Fruit fly (Drosophila melanogaster) whole organism, embryonic: ENCODE data around the gene Trpgamma.

Experiments used
- Aef1 ChIP-seq: fragments of 200-800 bp; sonication (Bioruptor generic); IDR thresholded peaks from 3 replicates; pipeline ENCODE4 v1.3.6; 2022; ENCODE audit warnings: missing biosample characterization, missing genetic modification characterization
- Asciz ChIP-seq: fragments of 200-800 bp; sonication (Bioruptor generic); optimal IDR thresholded peaks from 2 replicates; lab custom pipeline; 2017; ENCODE audit warnings: missing biosample characterization, mild to moderate bottlenecking, missing genetic modification characterization, missing genetic modification reagents
- Bdp1 ChIP-seq: fragments of 200-800 bp; sonication (Bioruptor generic); optimal IDR thresholded peaks from 3 replicates; lab custom pipeline; 2016; ENCODE audit warnings: missing biosample characterization, missing genetic modification characterization
- CG10366 ChIP-seq: fragments of 200-800 bp; sonication (Bioruptor generic); IDR thresholded peaks from 2 replicates; pipeline ENCODE4 v1.3.6; 2022; ENCODE audit warnings: missing biosample characterization, missing genetic modification characterization
- CG10959 ChIP-seq: fragments of 200-800 bp; sonication (Bioruptor generic); IDR thresholded peaks from 2 replicates; pipeline ENCODE4 v1.3.6; 2022; ENCODE audit warnings: missing biosample characterization, missing genetic modification characterization
- CG12219 ChIP-seq: fragments of 200-800 bp; sonication (Bioruptor generic); optimal IDR thresholded peaks from 3 replicates; lab custom pipeline; 2018; ENCODE audit warnings: missing biosample characterization, mild to moderate bottlenecking, missing genetic modification characterization
- CG1233 ChIP-seq: fragments of 200-800 bp; sonication (Bioruptor generic); optimal IDR thresholded peaks from 4 replicates; lab custom pipeline; 2018; ENCODE audit warnings: missing biosample characterization, mild to moderate bottlenecking, missing genetic modification characterization
- CG13624 ChIP-seq: fragments of 200-800 bp; sonication (Bioruptor generic); optimal IDR thresholded peaks from 2 replicates; lab custom pipeline; 2016; ENCODE audit warnings: missing biosample characterization, missing genetic modification characterization
- CG1647 ChIP-seq: fragments of 200-800 bp; sonication (Bioruptor generic); optimal IDR thresholded peaks from 3 replicates; lab custom pipeline; 2016; ENCODE audit warnings: missing biosample characterization, missing genetic modification characterization
- CG16813 ChIP-seq: fragments of 200-800 bp; sonication (Bioruptor generic); IDR thresholded peaks from 3 replicates; pipeline ENCODE4 v1.3.6; 2022; ENCODE audit warnings: missing biosample characterization, missing genetic modification characterization; ENCODE audit not compliant: partially characterized antibody
- CG1792 ChIP-seq: fragments of 200-800 bp; sonication (Bioruptor generic); optimal IDR thresholded peaks from 2 replicates; lab custom pipeline; 2016; ENCODE audit warnings: missing biosample characterization, missing genetic modification characterization
- CG18476 ChIP-seq: fragments of 200-800 bp; sonication (Bioruptor generic); optimal IDR thresholded peaks from 2 replicates; lab custom pipeline; 2016; ENCODE audit warnings: missing biosample characterization, mild to moderate bottlenecking, missing genetic modification characterization
- CG3726 ChIP-seq: fragments of 200-800 bp; sonication (Bioruptor generic); IDR thresholded peaks from 3 replicates; pipeline ENCODE4, ENCODE4 v1.3.6; 2022; ENCODE audit warnings: missing biosample characterization, missing genetic modification characterization
- CG3995 ChIP-seq: fragments of 200-800 bp; sonication (Bioruptor generic); optimal IDR thresholded peaks from 3 replicates; lab custom pipeline; 2016; ENCODE audit warnings: missing biosample characterization, missing genetic modification characterization
- CG4328 ChIP-seq: fragments of 200-800 bp; sonication (Bioruptor generic); optimal IDR thresholded peaks from 3 replicates; lab custom pipeline; 2017; ENCODE audit warnings: missing biosample characterization, missing genetic modification reagents, missing genetic modification characterization
- CG6175 ChIP-seq: fragments of 200-800 bp; sonication (Bioruptor generic); IDR thresholded peaks from 3 replicates; pipeline ENCODE4 v1.3.6; 2022; ENCODE audit warnings: missing biosample characterization, missing genetic modification characterization
- CG6854 ChIP-seq: fragments of 200-800 bp; sonication (Bioruptor generic); optimal IDR thresholded peaks from 3 replicates; lab custom pipeline; 2017; ENCODE audit warnings: missing biosample characterization, mild to moderate bottlenecking, missing genetic modification characterization
- CG7372 ChIP-seq: fragments of 200-800 bp; sonication (Bioruptor generic); IDR thresholded peaks from 2 replicates; pipeline ENCODE4 v1.3.6; 2022; ENCODE audit warnings: missing biosample characterization, missing genetic modification characterization
- CG7745 ChIP-seq: fragments of 200-800 bp; sonication (Bioruptor generic); optimal IDR thresholded peaks from 2 replicates; lab custom pipeline; 2018; ENCODE audit warnings: missing biosample characterization, mild to moderate bottlenecking, missing genetic modification characterization, moderate library complexity
- CG7839 ChIP-seq: fragments of 200-800 bp; sonication (Bioruptor generic); optimal IDR thresholded peaks from 3 replicates; lab custom pipeline; 2018; ENCODE audit warnings: missing biosample characterization, mild to moderate bottlenecking, missing genetic modification characterization, moderate library complexity
- CG8924 ChIP-seq: fragments of 200-800 bp; optimal IDR thresholded peaks from 3 replicates; lab custom pipeline; 2019; ENCODE audit warnings: missing biosample characterization, mild to moderate bottlenecking, missing genetic modification characterization, moderate library complexity
- CG9437 ChIP-seq: fragments of 200-800 bp; sonication (Bioruptor generic); optimal IDR thresholded peaks from 2 replicates; lab custom pipeline; 2018; ENCODE audit warnings: missing biosample characterization, mild to moderate bottlenecking, missing genetic modification characterization
- CG9609 ChIP-seq: fragments of 200-800 bp; sonication (Bioruptor generic); optimal IDR thresholded peaks from 3 replicates; lab custom pipeline; 2016; ENCODE audit warnings: missing biosample characterization, missing genetic modification characterization
- CoRest ChIP-seq: fragments of 200-800 bp; sonication (Bioruptor generic); optimal IDR thresholded peaks from 3 replicates; lab custom pipeline; 2018; ENCODE audit warnings: missing biosample characterization, mild to moderate bottlenecking, missing genetic modification characterization, moderate library complexity
- Doc3 ChIP-seq: fragments of 200-800 bp; sonication (Bioruptor generic); IDR thresholded peaks from 3 replicates; pipeline ENCODE4 v1.3.6; 2022; ENCODE audit warnings: missing biosample characterization, missing genetic modification characterization; ENCODE audit not compliant: partially characterized antibody
- H15 ChIP-seq: fragments of 200-800 bp; sonication (Bioruptor generic); IDR thresholded peaks from 3 replicates; pipeline ENCODE4 v1.3.6; 2022; ENCODE audit warnings: missing biosample characterization, missing genetic modification characterization
- Hmx ChIP-seq: fragments of 200-800 bp; sonication (Bioruptor generic); optimal IDR thresholded peaks from 2 replicates; lab custom pipeline; 2016; ENCODE audit warnings: missing biosample characterization, missing genetic modification characterization
- Hr78 ChIP-seq, 2 experiments: fragments of 200-800 bp in 1 of 2; fragments of >200 bp in 1 of 2; sonication (Bioruptor generic) in 1 of 2; optimal IDR thresholded peaks; 2 replicates each; lab custom pipeline; 2017 to 2019; ENCODE audit warnings: missing biosample characterization in 2 of 2, missing genetic modification characterization in 2 of 2, mild to moderate bottlenecking in 1 of 2, moderate library complexity in 1 of 2
- Lhr ChIP-seq: fragments of 200-800 bp; sonication (Bioruptor generic); optimal IDR thresholded peaks from 3 replicates; lab custom pipeline; 2017; ENCODE audit warnings: mild to moderate bottlenecking, missing biosample characterization, missing genetic modification reagents, missing genetic modification characterization
- MESR4 ChIP-seq: fragments of 200-800 bp; sonication (Bioruptor generic); optimal IDR thresholded peaks from 2 replicates; lab custom pipeline; 2018; ENCODE audit warnings: missing biosample characterization, mild to moderate bottlenecking, missing genetic modification characterization, moderate library complexity
- Nf-YA ChIP-seq: fragments of 200-800 bp; sonication (Bioruptor generic); IDR thresholded peaks from 2 replicates; pipeline ENCODE4 v1.3.6; 2022; ENCODE audit warnings: missing biosample characterization, missing genetic modification characterization
- Optix ChIP-seq: fragments of 200-800 bp; sonication (Bioruptor generic); IDR thresholded peaks from 3 replicates; pipeline ENCODE4 v1.3.6; 2022; ENCODE audit warnings: missing biosample characterization, missing genetic modification characterization
- Pdp1 ChIP-seq, 2 experiments: fragments of 200-800 bp; sonication (Bioruptor generic); optimal IDR thresholded peaks; 3 replicates each; lab custom pipeline; 2016; ENCODE audit warnings: missing biosample characterization in 2 of 2, missing genetic modification characterization in 2 of 2, mild to moderate bottlenecking in 1 of 2, moderate library complexity in 1 of 2
- Stat92E ChIP-seq, 3 experiments: fragments of >200 bp in 2 of 3; fragments of 200-800 bp in 1 of 3; sonication (Bioruptor generic) in 1 of 3; optimal IDR thresholded peaks; 2 replicates each; lab custom pipeline; 2017 to 2019; ENCODE audit warnings: missing biosample characterization in 3 of 3, missing genetic modification characterization in 3 of 3, mild to moderate bottlenecking in 1 of 3, moderate library complexity in 1 of 3
- bbx ChIP-seq: fragments of 200-800 bp; sonication (Bioruptor generic); IDR thresholded peaks from 2 replicates; pipeline ENCODE4 v1.3.6; 2022; ENCODE audit warnings: missing biosample characterization, missing genetic modification characterization; ENCODE audit not compliant: partially characterized antibody
- cas ChIP-seq: fragments of 200-800 bp; sonication (Bioruptor generic); IDR thresholded peaks from 2 replicates; pipeline ENCODE4 v1.3.6; 2022; ENCODE audit warnings: missing biosample characterization, missing genetic modification characterization
- chn ChIP-seq: fragments of 200-800 bp; sonication (Bioruptor generic); optimal IDR thresholded peaks from 2 replicates; lab custom pipeline; 2016; ENCODE audit warnings: missing biosample characterization, missing genetic modification characterization
- fru ChIP-seq: fragments of >200 bp; optimal IDR thresholded peaks from 2 replicates; lab custom pipeline; 2017
- ftz-f1 ChIP-seq: fragments of 200-800 bp; sonication (Bioruptor generic); optimal IDR thresholded peaks from 2 replicates; lab custom pipeline; 2016; ENCODE audit warnings: missing biosample characterization, missing genetic modification characterization
- grau ChIP-seq: fragments of 200-800 bp; optimal IDR thresholded peaks from 3 replicates; lab custom pipeline; 2019; ENCODE audit warnings: missing biosample characterization, mild to moderate bottlenecking, missing genetic modification characterization, moderate library complexity
- hth ChIP-seq: fragments of >200 bp; optimal IDR thresholded peaks from 2 replicates; lab custom pipeline; 2017; ENCODE audit warnings: inconsistent platforms
- maf-S ChIP-seq: fragments of 200-800 bp; sonication (Bioruptor generic); optimal IDR thresholded peaks from 2 replicates; lab custom pipeline; 2016; ENCODE audit warnings: missing biosample characterization, missing genetic modification characterization
- odd ChIP-seq: fragments of 200-800 bp; sonication (Bioruptor generic); optimal IDR thresholded peaks from 2 replicates; lab custom pipeline; 2017; ENCODE audit warnings: missing biosample characterization, mild to moderate bottlenecking, missing genetic modification characterization
- pnt ChIP-seq: fragments of 200-800 bp; sonication (Bioruptor generic); optimal IDR thresholded peaks from 3 replicates; lab custom pipeline; 2016; ENCODE audit warnings: missing biosample characterization, missing genetic modification characterization
- repo ChIP-seq: fragments of 200-800 bp; sonication (Bioruptor generic); optimal IDR thresholded peaks from 2 replicates; lab custom pipeline; 2016; ENCODE audit warnings: missing biosample characterization, missing genetic modification characterization
- sens-2 ChIP-seq: fragments of 200-800 bp; sonication (Bioruptor generic); IDR thresholded peaks from 2 replicates; pipeline ENCODE4 v1.3.6; 2022; ENCODE audit warnings: missing biosample characterization, missing genetic modification characterization
- sim ChIP-seq: fragments of 200-800 bp; sonication (Bioruptor generic); IDR thresholded peaks from 2 replicates; pipeline ENCODE4 v1.3.6; 2022; ENCODE audit warnings: missing biosample characterization, missing genetic modification characterization
- sqz ChIP-seq: fragments of 200-800 bp; sonication (Bioruptor generic); optimal IDR thresholded peaks from 3 replicates; lab custom pipeline; 2018; ENCODE audit warnings: missing biosample characterization, mild to moderate bottlenecking, missing genetic modification characterization
- ssp ChIP-seq: fragments of 200-800 bp; sonication (Bioruptor generic); IDR thresholded peaks from 2 replicates; pipeline ENCODE4 v1.3.6; 2022; ENCODE audit warnings: missing biosample characterization, missing genetic modification characterization
- tap ChIP-seq: fragments of 200-800 bp; optimal IDR thresholded peaks from 3 replicates; lab custom pipeline; 2019; ENCODE audit warnings: missing biosample characterization, mild to moderate bottlenecking, missing genetic modification characterization, moderate library complexity
- tup ChIP-seq: fragments of 200-800 bp; sonication (Bioruptor generic); optimal IDR thresholded peaks from 2 replicates; lab custom pipeline; 2016; ENCODE audit warnings: missing biosample characterization, mild to moderate bottlenecking, missing genetic modification characterization, moderate library complexity
- wdn ChIP-seq: fragments of 200-800 bp; sonication (Bioruptor generic); IDR thresholded peaks from 2 replicates; pipeline ENCODE4 v1.3.6; 2022; ENCODE audit warnings: missing biosample characterization, missing genetic modification characterization

Gene Trpgamma

DNA sequence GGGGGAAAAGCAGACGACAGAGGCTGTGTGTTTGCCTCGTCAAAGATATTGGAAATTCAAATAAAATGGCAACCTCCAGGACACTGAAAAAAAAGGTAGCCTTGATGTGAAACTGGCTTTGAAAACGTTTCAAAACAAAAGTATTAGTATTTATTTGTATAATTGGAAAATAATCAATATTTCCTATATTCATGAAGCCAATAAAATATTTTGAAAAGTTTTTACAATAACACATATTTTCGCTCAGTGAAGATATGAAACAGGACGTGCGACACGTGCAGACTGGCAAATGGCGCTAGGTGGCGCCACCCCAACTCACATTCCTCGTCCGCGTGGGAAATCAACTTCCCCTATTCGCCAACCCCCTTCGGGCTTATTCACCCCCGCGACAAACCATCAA, 28.7 kb downstream of the Trpgamma start (continued):
- TF ChIP-seq CoRest (tag; lab: Kevin White, UChicago) (peak; percentile 42), pnt (no peak), chn (GFP tag; lab: Kevin White, UChicago) (no peak), CG13624 (GFP tag; lab: Kevin White, UChicago) (no peak), bbx (GFP tag; lab: Robert Waterston, UW) (no peak), CG3995 (GFP tag; lab: Kevin White, UChicago) (no peak), CG18476 (peak; percentile 18), CG7745 (no peak), Aef1 (GFP tag; lab: Robert Waterston, UW) (no peak), Doc3 (GFP tag; lab: Robert Waterston, UW) (no peak), CG4328 (GFP tag; lab: Kevin White, UChicago) (no peak), CG9437 (peak; percentile 11), Hr78 (GFP tag; optimal IDR thresholded peaks at IDR 0.05; lab: Kevin White, UChicago) (no peak), maf-S (GFP tag; lab: Kevin White, UChicago) (no peak), Pdp1 (GFP tag; optimal IDR thresholded peaks at IDR 0.05; lab: Kevin White, UChicago) (peak; percentile 2 to 11), sqz (GFP tag; lab: Kevin White, UChicago) (no peak), Nf-YA (GFP tag; lab: Robert Waterston, UW) (no peak), Optix (GFP tag; lab: Robert Waterston, UW) (no peak), CG6175 (no peak), Lhr (no peak), repo (GFP tag; lab: Kevin White, UChicago) (no peak), CG7839 (tag; lab: Kevin White, UChicago) (peak; percentile 67), CG1647 (GFP tag; lab: Kevin White, UChicago) (no peak), CG8924 (tag; lab: Kevin White, UChicago) (peak; percentile 46), Hmx (GFP tag; lab: Kevin White, UChicago) (no peak), sens-2 (GFP tag; lab: Robert Waterston, UW) (no peak), CG9609 (GFP tag; lab: Kevin White, UChicago) (no peak), cas (GFP tag; lab: Robert Waterston, UW) (no peak), CG3726 (GFP tag; lab: Robert Waterston, UW) (no peak), ftz-f1 (GFP tag; lab: Kevin White, UChicago) (no peak), ssp (no peak), CG6854 (GFP tag; lab: Kevin White, UChicago) (peak; percentile 57), tap (tag; lab: Kevin White, UChicago) (peak; percentile 25), H15 (0 out of 3 replicates have a peak, but pooled peaks have one; percentile 39), fru (lab: Kevin White, UChicago) (no peak), CG10959 (GFP tag; lab: Robert Waterston, UW) (no peak), tup (GFP tag; lab: Kevin White, UChicago) (no peak), hth (lab: Kevin White, UChicago) (no peak), CG16813 (GFP tag; lab: Robert Waterston, UW) (no peak), CG7372 (GFP tag; lab: Robert Waterston, UW) (no peak), Stat92E (GFP tag; optimal IDR thresholded peaks at IDR 0.05; lab: Kevin White, UChicago) (no peak), CG1792 (GFP tag; lab: Kevin White, UChicago) (no peak), wdn (GFP tag; lab: Robert Waterston, UW) (0 out of 2 replicates have a peak, but pooled peaks have one; percentile 11), Bdp1 (GFP tag; lab: Kevin White, UChicago) (no peak), odd (GFP tag; lab: Kevin White, UChicago) (peak; percentile 16), CG10366 (GFP tag; lab: Robert Waterston, UW) (peak; percentile 54), sim (no peak), CG1233 (GFP tag; lab: Kevin White, UChicago) (peak; percentile 12), grau (tag; lab: Kevin White, UChicago) (peak; percentile 66), Asciz (no peak), CG12219 (GFP tag; lab: Kevin White, UChicago) (peak; percentile 13), MESR4 (GFP tag; lab: Kevin White, UChicago) (no peak)
